Fruit fly (Drosophila melanogaster): ENCODE measurements around the gene CG14100.
A peak's percentile ranks its signal among the peaks of the same experiment; 100 is the strongest.

The CG14100 gene

dm6 chr3L:19561745-19562144, 28.6 kb downstream of the CG14100 start (continued):
- TF ChIP-seq topi (GFP tag; optimal IDR thresholded peaks at IDR 0.05) (peak; percentile 81), CG11762 (GFP tag; optimal IDR thresholded peaks at IDR 0.05; ENCODE audit: insufficient read depth) (peak; percentile 84), Ets96B (tag; optimal IDR thresholded peaks at IDR 0.05) (peak; percentile 74), salr (GFP tag; optimal IDR thresholded peaks at IDR 0.05) (peak in 1 of 2 experiments; percentile 84), CG3919 (GFP tag; optimal IDR thresholded peaks at IDR 0.05) (peak; percentile 77), Hr4 (GFP tag; optimal IDR thresholded peaks at IDR 0.05) (peak; percentile 88), Ets21C (GFP tag; optimal IDR thresholded peaks at IDR 0.05) (peak; percentile 69), acj6 (GFP tag; optimal IDR thresholded peaks at IDR 0.05) (peak; percentile 84), CG6854 (GFP tag; optimal IDR thresholded peaks at IDR 0.05) (no peak), Sox15 (GFP tag; optimal IDR thresholded peaks at IDR 0.05) (peak; percentile 62), CG3032 (tag; optimal IDR thresholded peaks at IDR 0.05) (peak; percentile 60), CG10631 (GFP tag; optimal IDR thresholded peaks at IDR 0.05) (peak; percentile 70), net (GFP tag; optimal IDR thresholded peaks at IDR 0.05) (peak; percentile 88), CG11902 (GFP tag; optimal IDR thresholded peaks at IDR 0.05) (peak; percentile 30), pdm3 (GFP tag; optimal IDR thresholded peaks at IDR 0.05) (peak; percentile 86), cyc (GFP tag; optimal IDR thresholded peaks at IDR 0.05) (peak; percentile 42), vri (GFP tag; optimal IDR thresholded peaks at IDR 0.05) (peak; percentile 49), Lpt (GFP tag; optimal IDR thresholded peaks at IDR 0.05) (peak; percentile 73), CG6163 (GFP tag; IDR thresholded peaks at IDR 0.05) (peak; percentile 71), CG6808 (GFP tag; optimal IDR thresholded peaks at IDR 0.05) (peak; percentile 16), CG10669 (GFP tag; optimal IDR thresholded peaks at IDR 0.05) (peak; percentile 55), Blimp-1 (GFP tag; optimal IDR thresholded peaks at IDR 0.05) (peak; percentile 8), CG7368 (GFP tag; optimal IDR thresholded peaks at IDR 0.05) (peak; percentile 73), ss (GFP tag; optimal IDR thresholded peaks at IDR 0.05) (no peak), fd85E (GFP tag; optimal IDR thresholded peaks at IDR 0.05) (peak; percentile 55), Smox (GFP tag; optimal IDR thresholded peaks at IDR 0.05) (peak; percentile 85), Sox14 (GFP tag; optimal IDR thresholded peaks at IDR 0.05) (peak; percentile 64), dsx (GFP tag; optimal IDR thresholded peaks at IDR 0.05; ENCODE audit: poor library complexity, severe bottlenecking) (peak; percentile 46), CG4318 (GFP tag; optimal IDR thresholded peaks at IDR 0.05) (peak; percentile 80), CG8632 (GFP tag; optimal IDR thresholded peaks at IDR 0.05) (peak; percentile 87), CG34406 (GFP tag; optimal IDR thresholded peaks at IDR 0.05) (peak; percentile 87), esn (GFP tag; optimal IDR thresholded peaks at IDR 0.05) (peak; percentile 90)

- TF ChIP-seq CG16779 (tag; optimal IDR thresholded peaks at IDR 0.05) (peak; percentile 95), CG10669 (GFP tag; optimal IDR thresholded peaks at IDR 0.05) (peak; percentile 98), CG7368 (GFP tag; optimal IDR thresholded peaks at IDR 0.05) (peak; percentile 97), fkh (GFP tag; optimal IDR thresholded peaks at IDR 0.05) (peak; percentile 79), CG6854 (GFP tag; optimal IDR thresholded peaks at IDR 0.05) (peak; percentile 98), CG3032 (tag; optimal IDR thresholded peaks at IDR 0.05) (peak; percentile 99), Sox15 (GFP tag; optimal IDR thresholded peaks at IDR 0.05) (peak; percentile 94), Lpt (GFP tag; optimal IDR thresholded peaks at IDR 0.05) (peak; percentile 98), Sox102F (GFP tag; optimal IDR thresholded peaks at IDR 0.05) (peak; percentile 99), Hr38 (GFP tag; optimal IDR thresholded peaks at IDR 0.05) (peak; percentile 43), acj6 (GFP tag; optimal IDR thresholded peaks at IDR 0.05) (peak; percentile 99), achi (GFP tag; optimal IDR thresholded peaks at IDR 0.05) (peak; percentile 98), lz (GFP tag; optimal IDR thresholded peaks at IDR 0.05) (peak; percentile 98), CG6276 (GFP tag; optimal IDR thresholded peaks at IDR 0.05) (peak; percentile 96), spab (GFP tag; optimal IDR thresholded peaks at IDR 0.05) (peak; percentile 98), Hr4 (GFP tag; optimal IDR thresholded peaks at IDR 0.05) (peak; percentile 98), vri (GFP tag; optimal IDR thresholded peaks at IDR 0.05) (peak; percentile 97), CG15336 (GFP tag; IDR thresholded peaks at IDR 0.05) (peak; percentile 99), eg (GFP tag; IDR thresholded peaks at IDR 0.05) (peak; percentile 99), salr (GFP tag; optimal IDR thresholded peaks at IDR 0.05) (peak; percentile 93 to 97), CG1621 (tag; optimal IDR thresholded peaks at IDR 0.05) (peak; percentile 96), CG11902 (GFP tag; optimal IDR thresholded peaks at IDR 0.05) (peak; percentile 97), Blimp-1 (GFP tag; optimal IDR thresholded peaks at IDR 0.05) (peak; percentile 94), Gug (GFP tag; IDR thresholded peaks at IDR 0.05) (peak; percentile 97), CG6792 (GFP tag; optimal IDR thresholded peaks at IDR 0.05) (peak; percentile 98), OdsH (GFP tag; optimal IDR thresholded peaks at IDR 0.05) (peak; percentile 98), Ets21C (GFP tag; optimal IDR thresholded peaks at IDR 0.05) (peak; percentile 96), pdm3 (GFP tag; optimal IDR thresholded peaks at IDR 0.05) (peak; percentile 98), CG11294 (GFP tag; IDR thresholded peaks at IDR 0.05) (peak; percentile 94), fd85E (GFP tag; optimal IDR thresholded peaks at IDR 0.05) (peak; percentile 94)
These were observed 29.6 kb downstream of the CG14100 start for dm6 chr3L:19560695-19561246.

All from whole organism, prepupa.